Fruit fly (Drosophila melanogaster) whole organism, embryonic: ENCODE results near the gene plum.
A peak's percentile ranks its signal among the peaks of the same experiment; 100 is the strongest.

Source experiments
- C15 ChIP-seq: fragments of 200-800 bp; sonication (Bioruptor generic); IDR thresholded peaks from 3 replicates; pipeline ENCODE4 v1.3.6; 2022; ENCODE audit warnings: missing biosample characterization, missing genetic modification characterization
- CG10543 ChIP-seq: fragments of 200-800 bp; sonication (Bioruptor generic); optimal IDR thresholded peaks from 3 replicates; lab custom pipeline; 2017; ENCODE audit warnings: missing biosample characterization, mild to moderate bottlenecking, missing genetic modification characterization, moderate library complexity
- CG11093 ChIP-seq: fragments of 200-800 bp; sonication (Bioruptor generic); IDR thresholded peaks from 3 replicates; pipeline ENCODE4 v1.3.6; 2022; ENCODE audit warnings: missing biosample characterization, missing genetic modification characterization
- CG12236 ChIP-seq: fragments of 200-800 bp; sonication (Bioruptor generic); optimal IDR thresholded peaks from 2 replicates; lab custom pipeline; 2016; ENCODE audit warnings: missing biosample characterization, missing genetic modification characterization
- CG14860 ChIP-seq: fragments of 200-800 bp; sonication (Bioruptor generic); IDR thresholded peaks from 3 replicates; pipeline ENCODE4 v1.3.6; 2022; ENCODE audit warnings: missing biosample characterization, missing genetic modification characterization; ENCODE audit not compliant: partially characterized antibody
- CG1529 ChIP-seq: fragments of 200-800 bp; sonication (Bioruptor generic); optimal IDR thresholded peaks from 3 replicates; lab custom pipeline; 2018; ENCODE audit warnings: missing biosample characterization, missing genetic modification characterization
- CG1602 ChIP-seq: fragments of 200-800 bp; sonication (Bioruptor generic); optimal IDR thresholded peaks from 3 replicates; lab custom pipeline; 2016; ENCODE audit warnings: missing biosample characterization, missing genetic modification characterization
- CG16863 ChIP-seq: fragments of 200-800 bp; sonication (Bioruptor generic); optimal IDR thresholded peaks from 3 replicates; lab custom pipeline; 2016; ENCODE audit warnings: missing biosample characterization, missing genetic modification characterization
- CG1792 ChIP-seq: fragments of 200-800 bp; sonication (Bioruptor generic); optimal IDR thresholded peaks from 2 replicates; lab custom pipeline; 2016; ENCODE audit warnings: missing biosample characterization, missing genetic modification characterization
- CG31224 ChIP-seq: fragments of 200-800 bp; sonication (Bioruptor generic); IDR thresholded peaks from 2 replicates; pipeline ENCODE4 v1.3.6; 2022; ENCODE audit warnings: missing biosample characterization, missing genetic modification characterization
- CG6791 ChIP-seq: fragments of 200-800 bp; sonication (Bioruptor generic); IDR thresholded peaks from 3 replicates; pipeline ENCODE4 v1.3.6; 2022; ENCODE audit warnings: missing biosample characterization, missing genetic modification characterization; ENCODE audit not compliant: partially characterized antibody
- CG7928 ChIP-seq: fragments of 200-800 bp; sonication (Bioruptor generic); optimal IDR thresholded peaks from 2 replicates; lab custom pipeline; 2017; ENCODE audit warnings: missing biosample characterization, mild to moderate bottlenecking, missing genetic modification characterization
- CG8359 ChIP-seq: fragments of 200-800 bp; sonication (Bioruptor generic); optimal IDR thresholded peaks from 2 replicates; lab custom pipeline; 2017; ENCODE audit warnings: missing biosample characterization, mild to moderate bottlenecking, missing genetic modification characterization, borderline replicate concordance
- CG8765 ChIP-seq: fragments of 200-800 bp; sonication (Bioruptor generic); IDR thresholded peaks from 2 replicates; pipeline ENCODE4 v1.3.6; 2022; ENCODE audit warnings: missing biosample characterization, missing genetic modification characterization
- CG8924 ChIP-seq: fragments of 200-800 bp; optimal IDR thresholded peaks from 3 replicates; lab custom pipeline; 2019; ENCODE audit warnings: missing biosample characterization, mild to moderate bottlenecking, missing genetic modification characterization, moderate library complexity
- D19B ChIP-seq: fragments of 200-800 bp; sonication (Bioruptor generic); optimal IDR thresholded peaks from 2 replicates; lab custom pipeline; 2017; ENCODE audit warnings: missing biosample characterization, mild to moderate bottlenecking, missing genetic modification characterization
- Dek ChIP-seq: fragments of 200-800 bp; sonication (Bioruptor generic); optimal IDR thresholded peaks from 3 replicates; lab custom pipeline; 2019; ENCODE audit warnings: missing biosample characterization, mild to moderate bottlenecking, missing genetic modification characterization, moderate library complexity
- Dip2 ChIP-seq: fragments of 200-800 bp; sonication (Bioruptor generic); IDR thresholded peaks from 2 replicates; pipeline ENCODE4 v1.3.6; 2022; ENCODE audit warnings: missing biosample characterization, missing genetic modification characterization
- Fer3 ChIP-seq: fragments of 200-800 bp; sonication (Bioruptor generic); optimal IDR thresholded peaks from 2 replicates; lab custom pipeline; 2018; ENCODE audit warnings: missing biosample characterization, mild to moderate bottlenecking, missing genetic modification characterization, moderate library complexity
- H15 ChIP-seq: fragments of 200-800 bp; sonication (Bioruptor generic); IDR thresholded peaks from 3 replicates; pipeline ENCODE4 v1.3.6; 2022; ENCODE audit warnings: missing biosample characterization, missing genetic modification characterization
- HmgD ChIP-seq: fragments of 200-800 bp; sonication (Bioruptor generic); optimal IDR thresholded peaks from 3 replicates; lab custom pipeline; 2016; ENCODE audit warnings: missing biosample characterization, missing genetic modification characterization
- Hmx ChIP-seq: fragments of 200-800 bp; sonication (Bioruptor generic); optimal IDR thresholded peaks from 2 replicates; lab custom pipeline; 2016; ENCODE audit warnings: missing biosample characterization, missing genetic modification characterization
- Hr3 ChIP-seq: fragments of 200-800 bp; sonication (Bioruptor generic); optimal IDR thresholded peaks from 3 replicates; lab custom pipeline; 2016; ENCODE audit warnings: missing biosample characterization, missing genetic modification characterization
- Mrtf ChIP-seq: fragments of 200-800 bp; sonication (Bioruptor generic); IDR thresholded peaks from 3 replicates; pipeline ENCODE4 v1.3.6; 2022; ENCODE audit warnings: missing biosample characterization, missing genetic modification characterization
- NfI ChIP-seq: fragments of 200-800 bp; sonication (Bioruptor generic); optimal IDR thresholded peaks from 3 replicates; lab custom pipeline; 2018; ENCODE audit warnings: missing biosample characterization, mild to moderate bottlenecking, missing genetic modification characterization, moderate library complexity
- Oaz ChIP-seq: fragments of 200-800 bp; sonication (Bioruptor generic); IDR thresholded peaks from 2 replicates; pipeline ENCODE4 v1.3.6; 2022; ENCODE audit warnings: missing biosample characterization, missing genetic modification characterization
- Ravus ChIP-seq: fragments of 200-800 bp; sonication (Bioruptor generic); IDR thresholded peaks from 2 replicates; pipeline ENCODE4 v1.3.6; 2022; ENCODE audit warnings: missing biosample characterization, missing genetic modification characterization
- Rx ChIP-seq: fragments of 200-800 bp; sonication (Bioruptor generic); IDR thresholded peaks from 2 replicates; pipeline ENCODE4 v1.3.6; 2022; ENCODE audit warnings: missing biosample characterization, missing genetic modification characterization
- Side ChIP-seq: fragments of 200-800 bp; sonication (Bioruptor generic); optimal IDR thresholded peaks from 2 replicates; lab custom pipeline; 2016; ENCODE audit warnings: missing biosample characterization, missing genetic modification characterization
- Sry-β ChIP-seq: fragments of 200-800 bp; sonication (Bioruptor generic); optimal IDR thresholded peaks from 2 replicates; lab custom pipeline; 2018; ENCODE audit warnings: missing biosample characterization, mild to moderate bottlenecking, missing genetic modification characterization, moderate library complexity
- Xbp1 ChIP-seq: fragments of 200-800 bp; sonication (Bioruptor generic); optimal IDR thresholded peaks from 3 replicates; lab custom pipeline; 2016; ENCODE audit warnings: missing biosample characterization, mild to moderate bottlenecking, missing genetic modification characterization
- ap ChIP-seq: fragments of 200-800 bp; sonication (Bioruptor generic); IDR thresholded peaks from 2 replicates; pipeline ENCODE4 v1.3.6; 2022; ENCODE audit warnings: missing biosample characterization, missing genetic modification characterization
- bab2 ChIP-seq: fragments of 200-800 bp; sonication (Bioruptor generic); optimal IDR thresholded peaks from 2 replicates; lab custom pipeline; 2016; ENCODE audit warnings: missing biosample characterization, missing genetic modification characterization
- croc ChIP-seq: fragments of 200-800 bp; sonication (Bioruptor generic); conservative IDR thresholded peaks from 3 replicates; pipeline ENCODE4 v1.3.6; 2022; ENCODE audit warnings: missing biosample characterization, missing genetic modification characterization
- emc ChIP-seq: fragments of 200-800 bp; sonication (Bioruptor generic); optimal IDR thresholded peaks from 2 replicates; lab custom pipeline; 2016; ENCODE audit warnings: missing biosample characterization, missing genetic modification characterization
- eyg ChIP-seq: fragments of 200-800 bp; sonication (Bioruptor generic); optimal IDR thresholded peaks from 3 replicates; lab custom pipeline; 2016; ENCODE audit warnings: missing biosample characterization, missing genetic modification characterization
- fd96Cb ChIP-seq: fragments of 200-800 bp; sonication (Bioruptor generic); optimal IDR thresholded peaks from 2 replicates; lab custom pipeline; 2018; ENCODE audit warnings: missing biosample characterization, mild to moderate bottlenecking, missing genetic modification characterization, moderate library complexity
- gem ChIP-seq: fragments of 200-800 bp; sonication (Bioruptor generic); optimal IDR thresholded peaks from 2 replicates; lab custom pipeline; 2019; ENCODE audit warnings: missing biosample characterization, mild to moderate bottlenecking, missing genetic modification characterization, moderate library complexity
- grn ChIP-seq: fragments of 200-800 bp; sonication (Bioruptor generic); optimal IDR thresholded peaks from 3 replicates; lab custom pipeline; 2017; ENCODE audit warnings: missing biosample characterization, missing genetic modification characterization
- gsb ChIP-seq: fragments of 200-800 bp; sonication (Bioruptor generic); IDR thresholded peaks from 2 replicates; pipeline ENCODE4 v1.3.6; 2022; ENCODE audit warnings: missing biosample characterization, missing genetic modification characterization
- her ChIP-seq: fragments of 200-800 bp; sonication (Bioruptor generic); optimal IDR thresholded peaks from 2 replicates; lab custom pipeline; 2016; ENCODE audit warnings: missing biosample characterization, missing genetic modification characterization
- lbe ChIP-seq: fragments of 200-800 bp; sonication (Bioruptor generic); optimal IDR thresholded peaks from 2 replicates; lab custom pipeline; 2016; ENCODE audit warnings: missing biosample characterization, mild to moderate bottlenecking, missing genetic modification characterization
- nerfin-1 ChIP-seq: fragments of 200-800 bp; sonication (Bioruptor generic); optimal IDR thresholded peaks from 3 replicates; lab custom pipeline; 2019; ENCODE audit warnings: missing biosample characterization, mild to moderate bottlenecking, missing genetic modification characterization, moderate library complexity
- onecut ChIP-seq: fragments of 200-800 bp; sonication (Bioruptor generic); IDR thresholded peaks from 2 replicates; pipeline ENCODE4 v1.3.6; 2022; ENCODE audit warnings: missing biosample characterization, missing genetic modification characterization
- p53 ChIP-seq: fragments of 200-800 bp; sonication (Bioruptor generic); optimal IDR thresholded peaks from 2 replicates; lab custom pipeline; 2016; ENCODE audit warnings: missing biosample characterization, missing genetic modification characterization
- pan ChIP-seq, 4 experiments: fragments of >200 bp in 3 of 4; fragments of 200-800 bp in 1 of 4; sonication (Bioruptor generic) in 1 of 4; optimal IDR thresholded peaks in 3 of 4; IDR thresholded peaks in 1 of 4; 2 replicates each; pipeline versions ENCODE4 v1.3.6 to Lab custom; 2017 to 2022; ENCODE audit warnings: missing biosample characterization in 2 of 4, missing genetic modification characterization in 2 of 4, mixed read lengths in 1 of 4
- repo ChIP-seq: fragments of 200-800 bp; sonication (Bioruptor generic); optimal IDR thresholded peaks from 2 replicates; lab custom pipeline; 2016; ENCODE audit warnings: missing biosample characterization, missing genetic modification characterization
- row ChIP-seq: fragments of 200-800 bp; sonication (Bioruptor generic); IDR thresholded peaks from 3 replicates; pipeline ENCODE4 v1.3.6; 2022; ENCODE audit warnings: missing biosample characterization, missing genetic modification characterization
- sens-2 ChIP-seq: fragments of 200-800 bp; sonication (Bioruptor generic); IDR thresholded peaks from 2 replicates; pipeline ENCODE4 v1.3.6; 2022; ENCODE audit warnings: missing biosample characterization, missing genetic modification characterization
- so ChIP-seq: fragments of 200-800 bp; sonication (Bioruptor generic); IDR thresholded peaks from 3 replicates; pipeline ENCODE4 v1.3.6; 2022; ENCODE audit warnings: missing biosample characterization, missing genetic modification characterization
- tap ChIP-seq: fragments of 200-800 bp; optimal IDR thresholded peaks from 3 replicates; lab custom pipeline; 2019; ENCODE audit warnings: missing biosample characterization, mild to moderate bottlenecking, missing genetic modification characterization, moderate library complexity

plum gene

DNA sequence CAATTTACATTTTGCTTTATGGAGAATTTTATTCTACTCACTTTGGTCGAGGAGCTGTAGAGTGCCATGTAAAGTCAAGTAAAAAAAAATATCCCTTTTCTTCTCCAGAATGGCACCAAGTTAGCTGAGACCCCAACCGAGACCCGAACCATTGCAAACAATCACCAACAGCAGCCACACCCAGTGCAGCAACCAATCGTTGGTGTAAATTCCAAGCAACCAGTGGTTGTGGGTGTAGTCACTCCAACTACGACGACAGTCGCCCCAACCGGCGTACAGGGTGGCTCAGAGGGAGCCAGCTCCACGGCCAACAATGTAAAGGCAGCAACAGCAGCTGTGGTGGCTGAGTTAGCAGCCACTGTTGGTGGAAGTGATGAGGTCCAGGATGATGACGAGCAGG lies 31.8 kb upstream of the plum start (continued):
- TF ChIP-seq fd96Cb (no peak), gem (tag; lab: Kevin White, UChicago) (no peak), her (peak; percentile 46), HmgD (GFP tag; lab: Kevin White, UChicago) (peak; percentile 77), so (GFP tag; lab: Robert Waterston, UW) (no peak), CG1792 (GFP tag; lab: Kevin White, UChicago) (no peak), emc (GFP tag; lab: Kevin White, UChicago) (no peak), eyg (GFP tag; lab: Kevin White, UChicago) (no peak), D19B (no peak), onecut (GFP tag; lab: Robert Waterston, UW) (no peak), CG8765 (no peak), Dek (tag; lab: Kevin White, UChicago) (peak; percentile 52), Sry-β (GFP tag; lab: Kevin White, UChicago) (no peak), nerfin-1 (tag; lab: Kevin White, UChicago) (no peak), Rx (GFP tag; lab: Robert Waterston, UW) (peak; percentile 35; the same call in 1 of the 2 replicates), croc (GFP tag; lab: Robert Waterston, UW) (no peak), CG8359 (no peak), CG14860 (GFP tag; lab: Robert Waterston, UW) (0 out of 3 replicates have a peak, but pooled peaks have one; percentile 18), Dip2 (GFP tag; lab: Robert Waterston, UW) (no peak), Side (peak; percentile 26), CG11093 (GFP tag; lab: Robert Waterston, UW) (no peak), Hmx (no peak), gsb (GFP tag; lab: Robert Waterston, UW) (0 out of 2 replicates have a peak, but pooled peaks have one; percentile 27), CG31224 (GFP tag; lab: Robert Waterston, UW) (no peak), Hr3 (no peak), lbe (GFP tag; lab: Kevin White, UChicago) (no peak), CG12236 (GFP tag; lab: Kevin White, UChicago) (peak; percentile 4), CG8924 (tag; lab: Kevin White, UChicago) (no peak), Oaz (GFP tag; lab: Robert Waterston, UW) (no peak), grn (GFP tag; lab: Kevin White, UChicago) (no peak), repo (no peak), CG10543 (no peak), C15 (no peak), CG1529 (GFP tag; lab: Kevin White, UChicago) (no peak), row (peak; percentile 50; the same call in 2 of the 3 replicates), CG6791 (GFP tag; lab: Robert Waterston, UW) (peak; percentile 68; the same call in 2 of the 3 replicates), CG1602 (GFP tag; lab: Kevin White, UChicago) (no peak), Fer3 (tag; lab: Kevin White, UChicago) (peak; percentile 31), pan (optimal IDR thresholded peaks at IDR 0.05; lab: Kevin White, UChicago) (no peak), pan (GFP tag; optimal IDR thresholded peaks at IDR 0.05 in 1 of 2, IDR thresholded peaks at IDR 0.05 in 1 of 2) (peak in 1 of 2 experiments; percentile 45), Mrtf (GFP tag; lab: Robert Waterston, UW) (peak; percentile 37; the same call in 1 of the 3 replicates), p53 (GFP tag; lab: Kevin White, UChicago) (peak; percentile 20), CG7928 (GFP tag; lab: Kevin White, UChicago) (no peak), bab2 (GFP tag; lab: Kevin White, UChicago) (no peak), CG16863 (GFP tag; lab: Kevin White, UChicago) (no peak), Xbp1 (peak; percentile 22), Ravus (GFP tag; lab: Robert Waterston, UW) (no peak), H15 (GFP tag; lab: Robert Waterston, UW) (0 out of 3 replicates have a peak, but pooled peaks have one; percentile 51), sens-2 (GFP tag; lab: Robert Waterston, UW) (no peak), NfI (GFP tag; lab: Kevin White, UChicago) (peak; percentile 21), tap (no peak), ap (GFP tag; lab: Robert Waterston, UW) (no peak)
